Worm (Caenorhabditis elegans) whole organism, late embryonic: ENCODE data around the gene ins-14.

Experiments used
- C08G9.2 ChIP-seq: sonication (generic microtip); optimal IDR thresholded peaks from 2 replicates; lab custom pipeline; 2016; ENCODE audit warnings: mild to moderate bottlenecking, missing genetic modification characterization, moderate library complexity, missing compliant biosample characterization
- ama-1 ChIP-seq: fragments of 150-350 bp; optimal IDR thresholded peaks from 2 replicates; lab custom pipeline; 2014
- dmd-4 ChIP-seq: sonication (generic microtip); optimal IDR thresholded peaks from 2 replicates; lab custom pipeline; 2016; ENCODE audit warnings: borderline replicate concordance, missing genetic modification characterization, missing compliant biosample characterization
- dve-1 ChIP-seq: sonication (generic microtip); optimal IDR thresholded peaks from 2 replicates; lab custom pipeline; 2017; ENCODE audit warnings: antibody characterized with exemption, mild to moderate bottlenecking, missing genetic modification characterization, missing compliant biosample characterization
- elt-2 ChIP-seq: sonication (generic microtip); optimal IDR thresholded peaks from 2 replicates; lab custom pipeline; 2016; ENCODE audit warnings: missing genetic modification reagents, missing genetic modification characterization, missing compliant biosample characterization
- odd-2 ChIP-seq: sonication (generic microtip); optimal IDR thresholded peaks from 2 replicates; lab custom pipeline; 2017; ENCODE audit warnings: antibody characterized with exemption, mild to moderate bottlenecking, missing genetic modification characterization, missing compliant biosample characterization
- pha-4 ChIP-seq: fragments of 150-350 bp; optimal IDR thresholded peaks from 2 replicates; lab custom pipeline; 2018; ENCODE audit warnings: missing biosample characterization, missing genetic modification reagents, missing genetic modification characterization
- pros-1 ChIP-seq: fragments of 150-350 bp; optimal IDR thresholded peaks from 2 replicates; lab custom pipeline; 2014; ENCODE audit warnings: missing biosample characterization, missing genetic modification reagents, missing genetic modification characterization
- ref-2 ChIP-seq: sonication (generic microtip); optimal IDR thresholded peaks from 2 replicates; lab custom pipeline; 2016; ENCODE audit warnings: missing genetic modification characterization, missing compliant biosample characterization
- rnt-1 ChIP-seq: sonication (generic microtip); optimal IDR thresholded peaks from 2 replicates; lab custom pipeline; 2016; ENCODE audit warnings: missing genetic modification characterization, missing compliant biosample characterization
- tbx-2 ChIP-seq: sonication (generic microtip); optimal IDR thresholded peaks from 2 replicates; lab custom pipeline; 2016; ENCODE audit warnings: missing genetic modification characterization, missing compliant biosample characterization
- unc-86 ChIP-seq: sonication (generic microtip); optimal IDR thresholded peaks from 2 replicates; lab custom pipeline; 2016; ENCODE audit warnings: missing genetic modification characterization, missing compliant biosample characterization

ce11 chrII:6752850-6753249 is 7.2 kb upstream of the ins-14 start, which contains the start of gene F41G3.21:
- TF ChIP-seq tbx-2 (tag; lab: Kevin White, UChicago) = no peak
- no peak for TF ChIP-seq dmd-4 (tag; lab: Kevin White, UChicago)
- TF ChIP-seq odd-2 = no peak
- TF ChIP-seq C08G9.2 = no peak
- no peak for TF ChIP-seq dve-1 (tag; lab: Kevin White, UChicago)
- no peak for TF ChIP-seq rnt-1
- no peak for TF ChIP-seq ama-1 (lab: Kevin White, UChicago)
- TF ChIP-seq unc-86 (tag; lab: Kevin White, UChicago) = no peak
- TF ChIP-seq ref-2 (tag; lab: Kevin White, UChicago) = no peak
- no peak for TF ChIP-seq pros-1 (tag; lab: Kevin White, UChicago)
- TF ChIP-seq pha-4 (tag; lab: Kevin White, UChicago) = no peak
- TF ChIP-seq elt-2 (tag; lab: Kevin White, UChicago) = no peak
